Fruit fly (Drosophila melanogaster): ENCODE measurements around the gene chas.

The chas gene

dm6 chrX:17698436-17698835 lies at the start of gene chas:
chas (minus strand) TSS chrX:17698730.
- TF ChIP-seq CG17801 (GFP tag; optimal IDR thresholded peaks at IDR 0.05; ENCODE audit: partially characterized antibody): no peak

dm6 chrX:17745705-17746416 lies 47.3 kb upstream of the chas start:
- no peak for TF ChIP-seq CG17801 (GFP tag; optimal IDR thresholded peaks at IDR 0.05; ENCODE audit: partially characterized antibody)

dm6 chrX:17743598-17743997 lies 45.1 kb upstream of the chas start:
- no peak for TF ChIP-seq CG17801 (GFP tag; optimal IDR thresholded peaks at IDR 0.05; ENCODE audit: partially characterized antibody)

- peak; percentile 81 for TF ChIP-seq CG17801 (GFP tag; optimal IDR thresholded peaks at IDR 0.05; ENCODE audit: partially characterized antibody)
These were observed 44.2 kb upstream of the chas start for dm6 chrX:17742592-17743364.

- TF ChIP-seq CG17801 (GFP tag; optimal IDR thresholded peaks at IDR 0.05; ENCODE audit: partially characterized antibody): no peak
These were observed 43.4 kb upstream of the chas start for dm6 chrX:17741864-17742297.

dm6 chrX:17741019-17741863 lies 42.7 kb upstream of the chas start:
- TF ChIP-seq CG17801 (GFP tag; optimal IDR thresholded peaks at IDR 0.05; ENCODE audit: partially characterized antibody): no peak

- TF ChIP-seq CG17801 (GFP tag; optimal IDR thresholded peaks at IDR 0.05; ENCODE audit: partially characterized antibody): no peak
These were observed 41.4 kb upstream of the chas start for dm6 chrX:17739974-17740373.

- TF ChIP-seq CG17801 (GFP tag; optimal IDR thresholded peaks at IDR 0.05; ENCODE audit: partially characterized antibody): peak; percentile 41
These were observed 40.5 kb upstream of the chas start for dm6 chrX:17738989-17739388.

dm6 chrX:17738474-17738838 lies 39.9 kb upstream of the chas start:
- TF ChIP-seq CG17801 (GFP tag; optimal IDR thresholded peaks at IDR 0.05; ENCODE audit: partially characterized antibody): no peak

- TF ChIP-seq CG17801 (GFP tag; optimal IDR thresholded peaks at IDR 0.05; ENCODE audit: partially characterized antibody): peak; percentile 38
These were observed 39.4 kb upstream of the chas start for dm6 chrX:17737812-17738473.

dm6 chrX:17737024-17737685 lies 38.6 kb upstream of the chas start:
- TF ChIP-seq CG17801 (GFP tag; optimal IDR thresholded peaks at IDR 0.05; ENCODE audit: partially characterized antibody): no peak

- no peak for TF ChIP-seq CG17801 (GFP tag; optimal IDR thresholded peaks at IDR 0.05; ENCODE audit: partially characterized antibody)
These were observed 37.7 kb upstream of the chas start for dm6 chrX:17736101-17736728.

- no peak for TF ChIP-seq CG17801 (GFP tag; optimal IDR thresholded peaks at IDR 0.05; ENCODE audit: partially characterized antibody)
These were observed 35.2 kb upstream of the chas start for dm6 chrX:17733698-17734248.

- no peak for TF ChIP-seq CG17801 (GFP tag; optimal IDR thresholded peaks at IDR 0.05; ENCODE audit: partially characterized antibody)
These were observed 34.2 kb upstream of the chas start for dm6 chrX:17732684-17733083.
